Worm (Caenorhabditis elegans) whole organism, L4 larva: ENCODE measurements around the gene R04D3.3.

Source experiments
- F37D6.2 ChIP-seq: sonication (generic microtip); optimal IDR thresholded peaks from 2 replicates; lab custom pipeline; 2016; ENCODE audit warnings: mild to moderate bottlenecking, missing genetic modification characterization, missing compliant biosample characterization
- T26A8.4 ChIP-seq: fragments of 200-800 bp; sonication (Bioruptor generic); IDR thresholded peaks from 2 replicates; pipeline ENCODE4 v1.3.6; 2022; ENCODE audit warnings: missing genetic modification characterization, missing compliant biosample characterization
- aha-1 ChIP-seq: fragments of 150-350 bp; peaks from one replicate; lab custom pipeline; 2014; ENCODE audit warnings: missing biosample characterization, missing genetic modification characterization
- aly-2 ChIP-seq: sonication (generic microtip); optimal IDR thresholded peaks from 2 replicates; lab custom pipeline; 2018; ENCODE audit warnings: missing biosample characterization, missing genetic modification characterization
- arid-1 ChIP-seq: fragments of 200-800 bp; sonication (Bioruptor generic); conservative IDR thresholded peaks from 2 replicates; pipeline ENCODE4 v1.3.6; 2022; ENCODE audit warnings: missing genetic modification reagents, missing genetic modification characterization, missing compliant biosample characterization
- attf-4 ChIP-seq: sonication (generic microtip); optimal IDR thresholded peaks from 3 replicates; lab custom pipeline; 2017; ENCODE audit warnings: missing biosample characterization, missing genetic modification characterization
- ceh-20 ChIP-seq: fragments of 200-800 bp; sonication (Bioruptor generic); IDR thresholded peaks from 2 replicates; pipeline ENCODE4 v1.3.6; 2022; ENCODE audit warnings: missing genetic modification reagents, missing genetic modification characterization, missing compliant biosample characterization
- ceh-82 ChIP-seq: sonication (generic microtip); optimal IDR thresholded peaks from 2 replicates; lab custom pipeline; 2017; ENCODE audit warnings: missing biosample characterization, missing genetic modification characterization
- daf-12 ChIP-seq: fragments of 150-350 bp; optimal IDR thresholded peaks from 2 replicates; lab custom pipeline; 2014; ENCODE audit warnings: missing biosample characterization, missing genetic modification reagents, missing genetic modification characterization
- daf-16 ChIP-seq, 3 experiments: sonication (generic microtip); optimal IDR thresholded peaks; 2 replicates each; lab custom pipeline; 2016 to 2017; ENCODE audit warnings: missing genetic modification characterization in 3 of 3, missing genetic modification reagents in 3 of 3, mild to moderate bottlenecking in 2 of 3, missing compliant biosample characterization in 2 of 3, missing biosample characterization in 1 of 3, moderate library complexity in 1 of 3
- dmd-6 ChIP-seq: fragments of 200-800 bp; sonication (Bioruptor generic); IDR thresholded peaks from 2 replicates; pipeline ENCODE4 v1.3.6; 2022; ENCODE audit warnings: missing genetic modification reagents, missing genetic modification characterization, missing compliant biosample characterization
- dmd-8 ChIP-seq: fragments of 200-800 bp; sonication (Bioruptor generic); IDR thresholded peaks from 2 replicates; pipeline ENCODE4 v1.3.6; 2022; ENCODE audit warnings: missing genetic modification characterization, missing compliant biosample characterization
- dve-1 ChIP-seq: sonication (generic microtip); optimal IDR thresholded peaks from 2 replicates; lab custom pipeline; 2017; ENCODE audit warnings: antibody characterized with exemption, mild to moderate bottlenecking, missing genetic modification characterization, missing compliant biosample characterization; ENCODE audit not compliant: insufficient read depth
- fkh-10 ChIP-seq: fragments of 150-350 bp; optimal IDR thresholded peaks from 2 replicates; lab custom pipeline; 2014; ENCODE audit warnings: missing biosample characterization, missing genetic modification reagents, missing genetic modification characterization
- fos-1 ChIP-seq: fragments of 150-350 bp; optimal IDR thresholded peaks from 2 replicates; lab custom pipeline; 2014; ENCODE audit warnings: missing biosample characterization, missing genetic modification characterization
- hif-1 ChIP-seq, 2 experiments: sonication (generic microtip); optimal IDR thresholded peaks; 2 replicates each; lab custom pipeline; 2016 to 2017; ENCODE audit warnings: missing compliant biosample characterization in 2 of 2, missing genetic modification characterization in 2 of 2, missing genetic modification reagents in 2 of 2, missing genotype in 2 of 2, mild to moderate bottlenecking in 1 of 2
- hlh-11 ChIP-seq: fragments of 200-800 bp; sonication (Bioruptor generic); optimal IDR thresholded peaks from 2 replicates; lab custom pipeline; 2018; ENCODE audit warnings: mild to moderate bottlenecking, missing genetic modification characterization, missing compliant biosample characterization
- hlh-30 ChIP-seq: sonication (generic microtip); optimal IDR thresholded peaks from 2 replicates; lab custom pipeline; 2017; ENCODE audit warnings: antibody characterized with exemption, mild to moderate bottlenecking, missing genetic modification characterization, missing compliant biosample characterization; ENCODE audit not compliant: insufficient read depth
- hmg-1.1 ChIP-seq: fragments of 200-800 bp; sonication (Bioruptor generic); IDR thresholded peaks from 2 replicates; pipeline ENCODE4 v1.3.6; 2022; ENCODE audit warnings: missing genetic modification reagents, missing genetic modification characterization, missing compliant biosample characterization
- lim-7 ChIP-seq: fragments of 200-800 bp; sonication (Bioruptor generic); IDR thresholded peaks from 2 replicates; pipeline ENCODE4 v1.3.6; 2022; ENCODE audit warnings: missing genetic modification characterization, missing compliant biosample characterization
- lin-13 ChIP-seq: fragments of 150-350 bp; optimal IDR thresholded peaks from 2 replicates; lab custom pipeline; 2014; ENCODE audit warnings: missing biosample characterization, missing genetic modification reagents, missing genetic modification characterization
- mdl-1 ChIP-seq, 2 experiments: fragments of 150-350 bp in 1 of 2; sonication (generic microtip) in 1 of 2; optimal IDR thresholded peaks; 2 replicates each; lab custom pipeline; 2014 to 2017; ENCODE audit warnings: missing biosample characterization in 2 of 2, missing genetic modification characterization in 2 of 2
- mep-1 ChIP-seq: fragments of 150-350 bp; sonication (generic microtip); optimal IDR thresholded peaks from 3 replicates; lab custom pipeline; 2014; ENCODE audit warnings: missing biosample characterization, missing genetic modification characterization
- nhr-11 ChIP-seq: fragments of 150-350 bp; optimal IDR thresholded peaks from 2 replicates; lab custom pipeline; 2014; ENCODE audit warnings: missing biosample characterization, missing genetic modification characterization
- nhr-25 ChIP-seq: sonication (generic microtip); optimal IDR thresholded peaks from 2 replicates; lab custom pipeline; 2017; ENCODE audit warnings: missing genetic modification characterization, mild to moderate bottlenecking, missing compliant biosample characterization, antibody characterized with exemption, moderate library complexity, borderline replicate concordance; ENCODE audit not compliant: insufficient read depth
- nhr-28 ChIP-seq: fragments of 150-350 bp; optimal IDR thresholded peaks from 2 replicates; lab custom pipeline; 2014; ENCODE audit warnings: missing biosample characterization, missing genetic modification characterization
- nhr-41 ChIP-seq: fragments of 200-800 bp; sonication (Bioruptor generic); IDR thresholded peaks from 2 replicates; pipeline ENCODE4 v1.3.6; 2022; ENCODE audit warnings: missing genetic modification reagents, missing genetic modification characterization, missing compliant biosample characterization
- nhr-48 ChIP-seq: sonication (generic microtip); optimal IDR thresholded peaks from 2 replicates; lab custom pipeline; 2016; ENCODE audit warnings: mild to moderate bottlenecking, missing genetic modification characterization, missing compliant biosample characterization
- nhr-76 ChIP-seq: fragments of 150-350 bp; optimal IDR thresholded peaks from 2 replicates; lab custom pipeline; 2014; ENCODE audit warnings: missing biosample characterization, missing genetic modification characterization
- nhr-77 ChIP-seq: fragments of 150-350 bp; optimal IDR thresholded peaks from 2 replicates; lab custom pipeline; 2014; ENCODE audit warnings: missing biosample characterization, missing genetic modification characterization
- php-3 ChIP-seq: fragments of 200-800 bp; sonication (Bioruptor generic); IDR thresholded peaks from 2 replicates; pipeline ENCODE4 v1.3.6; 2022; ENCODE audit warnings: missing genetic modification reagents, missing genetic modification characterization, missing compliant biosample characterization
- saeg-2 ChIP-seq: fragments of 200-800 bp; sonication (Bioruptor generic); IDR thresholded peaks from 2 replicates; pipeline ENCODE4 v1.3.6; 2022; ENCODE audit warnings: missing genetic modification reagents, missing genetic modification characterization, missing compliant biosample characterization
- sdz-12 ChIP-seq: fragments of 200-800 bp; sonication (Bioruptor generic); optimal IDR thresholded peaks from 2 replicates; lab custom pipeline; 2018; ENCODE audit warnings: mild to moderate bottlenecking, missing genetic modification characterization, missing compliant biosample characterization
- snpc-4 ChIP-seq: fragments of 150-350 bp; optimal IDR thresholded peaks from 2 replicates; lab custom pipeline; 2014; ENCODE audit warnings: missing biosample characterization, missing genetic modification characterization
- spr-1 ChIP-seq: sonication (generic microtip); optimal IDR thresholded peaks from 2 replicates; lab custom pipeline; 2016; ENCODE audit warnings: mild to moderate bottlenecking, missing genetic modification characterization, missing compliant biosample characterization
- spr-3 ChIP-seq: fragments of 200-800 bp; sonication (Bioruptor generic); optimal IDR thresholded peaks from 2 replicates; lab custom pipeline; 2018; ENCODE audit warnings: mild to moderate bottlenecking, missing genetic modification characterization, missing compliant biosample characterization
- tag-97 ChIP-seq: fragments of 200-800 bp; sonication (Bioruptor generic); IDR thresholded peaks from 2 replicates; pipeline ENCODE4 v1.3.6; 2022; ENCODE audit warnings: missing genetic modification characterization, missing compliant biosample characterization
- unc-130 ChIP-seq: sonication (generic microtip); optimal IDR thresholded peaks from 2 replicates; lab custom pipeline; 2016; ENCODE audit warnings: missing genetic modification reagents, missing genetic modification characterization, missing compliant biosample characterization
- unc-62 ChIP-seq, 3 experiments: fragments of 150-350 bp in 1 of 3; sonication (generic microtip); optimal IDR thresholded peaks in 2 of 3; peaks in 1 of 3; 1 replicate in 1 of 3; 2 replicates in 2 of 3; lab custom pipeline; 2014 to 2017; ENCODE audit warnings: missing biosample characterization in 3 of 3, missing genetic modification characterization in 3 of 3, missing genetic modification reagents in 3 of 3, missing genotype in 1 of 3
- zfp-3 ChIP-seq: fragments of 200-800 bp; sonication (Bioruptor generic); conservative IDR thresholded peaks from 2 replicates; pipeline ENCODE4 v1.3.6; 2022; ENCODE audit warnings: missing genetic modification reagents, missing genetic modification characterization, missing compliant biosample characterization

The R04D3.3 gene

ce11 chrX:13325039-13325438 lies 34.6 kb upstream of the R04D3.3 start:
- no peak for TF ChIP-seq hif-1 (tag; optimal IDR thresholded peaks at IDR 0.05; lab: Kevin White, UChicago)
- TF ChIP-seq unc-62 (GFP tag; optimal IDR thresholded peaks at IDR 0.05 in 1 of 2; lab: Kevin White, UChicago) = peak in 1 of 2 experiments; percentile 98
- TF ChIP-seq unc-62 (tag; optimal IDR thresholded peaks at IDR 0.05; lab: Kevin White, UChicago) = no peak
- no peak for TF ChIP-seq attf-4 (tag; lab: Kevin White, UChicago)
- peak; percentile 58 for TF ChIP-seq ceh-20 (GFP tag; lab: Robert Waterston, UW)
- TF ChIP-seq daf-12 = no peak
- TF ChIP-seq nhr-28 = peak; percentile 76
- TF ChIP-seq nhr-48 (tag; lab: Kevin White, UChicago) = peak; percentile 53
- TF ChIP-seq hlh-11 = peak; percentile 33
- no peak for TF ChIP-seq lim-7 (GFP tag; lab: Robert Waterston, UW)
- TF ChIP-seq spr-1 = no peak
- TF ChIP-seq dve-1 (tag; lab: Kevin White, UChicago) = no peak
- peak; percentile 72 for TF ChIP-seq nhr-25 (tag; lab: Kevin White, UChicago)
- peak in 1 of 2 experiments; percentile 72 for TF ChIP-seq mdl-1 (tag; optimal IDR thresholded peaks at IDR 0.05; lab: Kevin White, UChicago)
- peak; percentile 67 for TF ChIP-seq hlh-30 (tag; lab: Kevin White, UChicago)

- TF ChIP-seq lin-13 (GFP tag; lab: Kevin White, UChicago) (no peak), arid-1 (GFP tag; lab: Robert Waterston, UW) (no peak), aha-1 (tag; lab: Kevin White, UChicago) (peak; percentile 96), saeg-2 (GFP tag; lab: Robert Waterston, UW) (no peak), ceh-20 (GFP tag; lab: Robert Waterston, UW) (peak; percentile 8; the same call in 1 of the 2 replicates), unc-62 (GFP tag; optimal IDR thresholded peaks at IDR 0.05 in 1 of 2; lab: Kevin White, UChicago) (no peak), unc-62 (tag; optimal IDR thresholded peaks at IDR 0.05; lab: Kevin White, UChicago) (no peak)
These were observed 33.9 kb upstream of the R04D3.3 start for ce11 chrX:13324326-13324725.

ce11 chrX:13323697-13324096 lies 33.3 kb upstream of the R04D3.3 start:
- no peak for TF ChIP-seq hmg-1.1 (GFP tag; lab: Robert Waterston, UW)
- no peak for TF ChIP-seq unc-130
- no peak for TF ChIP-seq dmd-8 (GFP tag; lab: Robert Waterston, UW)
- peak; percentile 56; the same call in 1 of the 2 replicates for TF ChIP-seq php-3 (GFP tag; lab: Robert Waterston, UW)

- peak; percentile 26 for TF ChIP-seq nhr-28
- peak; percentile 32 for TF ChIP-seq hlh-30 (tag; lab: Kevin White, UChicago)
- TF ChIP-seq hlh-11 = peak; percentile 60
- TF ChIP-seq zfp-3 (GFP tag; lab: Robert Waterston, UW) = no peak
- no peak for TF ChIP-seq snpc-4 (tag; lab: Kevin White, UChicago)
- 0 out of 2 replicates have a peak, but pooled peaks have one; percentile 15 for TF ChIP-seq dmd-6 (GFP tag; lab: Robert Waterston, UW)
These were observed 32.5 kb upstream of the R04D3.3 start, which contains the start of gene F46G10.2 for ce11 chrX:13322886-13323285. Gene F46G10.2, plus strand, starts transcription at chrX:13322963.

ce11 chrX:13320575-13320974 lies 30.1 kb upstream of the R04D3.3 start:
- TF ChIP-seq nhr-76 (tag; lab: Kevin White, UChicago) (no peak), fkh-10 (GFP tag; lab: Kevin White, UChicago) (no peak), sdz-12 (GFP tag; lab: Kevin White, UChicago) (no peak), nhr-11 (tag; lab: Kevin White, UChicago) (peak; percentile 50), nhr-25 (tag; lab: Kevin White, UChicago) (peak; percentile 50), dmd-6 (GFP tag; lab: Robert Waterston, UW) (peak; percentile 31; the same call in 1 of the 2 replicates), T26A8.4 (GFP tag; lab: Robert Waterston, UW) (no peak), hlh-11 (peak; percentile 79), mep-1 (tag; lab: Kevin White, UChicago) (peak; percentile 50), tag-97 (GFP tag; lab: Robert Waterston, UW) (no peak), daf-16 (GFP tag; optimal IDR thresholded peaks at IDR 0.05; lab: Kevin White, UChicago) (no peak), daf-16 (tag; optimal IDR thresholded peaks at IDR 0.05; lab: Kevin White, UChicago) (peak; percentile 62), F37D6.2 (no peak), aly-2 (tag; lab: Kevin White, UChicago) (no peak), spr-1 (no peak), fos-1 (tag; lab: Kevin White, UChicago) (no peak), mdl-1 (tag; optimal IDR thresholded peaks at IDR 0.05; lab: Kevin White, UChicago) (peak in 1 of 2 experiments; percentile 57), spr-3 (no peak), ceh-82 (tag; lab: Kevin White, UChicago) (no peak), ceh-20 (GFP tag; lab: Robert Waterston, UW) (0 out of 2 replicates have a peak, but pooled peaks have one; percentile 56), unc-62 (GFP tag; optimal IDR thresholded peaks at IDR 0.05 in 1 of 2; lab: Kevin White, UChicago) (peak in 1 of 2 experiments; percentile 97), unc-62 (tag; optimal IDR thresholded peaks at IDR 0.05; lab: Kevin White, UChicago) (no peak), nhr-77 (tag; lab: Kevin White, UChicago) (peak; percentile 6), aha-1 (tag; lab: Kevin White, UChicago) (no peak), nhr-41 (GFP tag; lab: Robert Waterston, UW) (no peak)
